Worm (Caenorhabditis elegans): ENCODE results near the gene ssq-3.

DNA sequence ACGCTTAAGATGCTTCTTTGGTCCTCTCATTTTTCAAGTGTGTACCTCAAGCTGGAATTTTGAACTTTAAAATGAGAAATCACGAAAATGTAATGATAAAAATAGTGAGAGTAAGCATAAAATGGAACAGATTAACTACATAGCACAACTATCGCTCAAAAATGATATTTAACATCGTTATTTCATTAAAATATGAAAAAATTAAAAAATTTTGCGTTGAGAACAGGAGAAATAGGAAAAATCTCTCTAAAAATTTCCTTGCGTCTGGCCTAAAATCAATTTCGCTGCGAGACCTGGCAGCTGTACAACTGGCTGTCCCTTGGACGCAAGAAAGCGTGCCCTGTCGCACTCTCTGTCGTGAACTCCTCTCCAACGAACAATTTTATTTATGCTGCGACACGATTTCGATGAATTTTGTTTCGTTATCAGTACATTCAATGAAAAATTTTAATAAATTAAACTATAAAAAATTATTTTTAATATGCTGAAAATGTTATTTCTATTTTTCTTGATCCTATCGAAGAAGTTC lies 26.7 kb upstream of the ssq-3 start, which contains the start of gene rps-4:
- peak; percentile 61 for TF ChIP-seq cog-1 (tag; optimal IDR thresholded peaks at IDR 0.05)
- no peak for TF ChIP-seq med-1 (GFP tag; optimal IDR thresholded peaks at IDR 0.05; ENCODE audit: insufficient read depth)
- no peak for TF ChIP-seq tab-1 (GFP tag; IDR thresholded peaks at IDR 0.05)
